Fruit fly (Drosophila melanogaster): ENCODE measurements around the gene Elys.
A peak's percentile ranks its signal among the peaks of the same experiment; 100 is the strongest.

Gene Elys

dm6 chrX:19665684-19666141, 13.6 kb downstream of the Elys start (continued):
- TF ChIP-seq Bteb2 (GFP tag; optimal IDR thresholded peaks at IDR 0.05), result no peak
- TF ChIP-seq tin (GFP tag; optimal IDR thresholded peaks at IDR 0.05), result peak; percentile 7
- no peak for TF ChIP-seq Side (GFP tag; optimal IDR thresholded peaks at IDR 0.05)
- no peak for TF ChIP-seq Optix (GFP tag; IDR thresholded peaks at IDR 0.05)
- peak; percentile 67 for TF ChIP-seq inv (GFP tag; IDR thresholded peaks at IDR 0.05; ENCODE audit: partially characterized antibody)
- TF ChIP-seq CG10462 (GFP tag; optimal IDR thresholded peaks at IDR 0.05), result no peak
- no peak for TF ChIP-seq CG1602 (GFP tag; optimal IDR thresholded peaks at IDR 0.05)
- no peak for TF ChIP-seq dan (GFP tag; IDR thresholded peaks at IDR 0.05)
- no peak for TF ChIP-seq CG12219 (GFP tag; optimal IDR thresholded peaks at IDR 0.05)
- no peak for TF ChIP-seq CG17829 (tag; optimal IDR thresholded peaks at IDR 0.05)
- TF ChIP-seq D19B (GFP tag; optimal IDR thresholded peaks at IDR 0.05), result no peak
- no peak for TF ChIP-seq HmgD (GFP tag; optimal IDR thresholded peaks at IDR 0.05)
- TF ChIP-seq NC2α (GFP tag; optimal IDR thresholded peaks at IDR 0.05), result no peak
- peak; percentile 53; the same call in 1 of the 2 replicates for TF ChIP-seq CG32772 (GFP tag; IDR thresholded peaks at IDR 0.05)
- TF ChIP-seq corto (GFP tag; optimal IDR thresholded peaks at IDR 0.05), result no peak
- no peak for TF ChIP-seq pzg (GFP tag; optimal IDR thresholded peaks at IDR 0.05)
- TF ChIP-seq CG16863 (GFP tag; optimal IDR thresholded peaks at IDR 0.05), result peak; percentile 20
- TF ChIP-seq Ssrp (tag; optimal IDR thresholded peaks at IDR 0.05), result no peak
- no peak for TF ChIP-seq dm (GFP tag; optimal IDR thresholded peaks at IDR 0.05)
- no peak for TF ChIP-seq CG11695 (GFP tag; IDR thresholded peaks at IDR 0.05)
- TF ChIP-seq jigr1 (GFP tag; IDR thresholded peaks at IDR 0.05), result no peak
- no peak for TF ChIP-seq CG12299 (tag; optimal IDR thresholded peaks at IDR 0.05)
- no peak for TF ChIP-seq gcm2 (GFP tag; optimal IDR thresholded peaks at IDR 0.05)
- TF ChIP-seq CG30403 (GFP tag; optimal IDR thresholded peaks at IDR 0.05), result peak; percentile 30
- no peak for TF ChIP-seq PHDP (tag; optimal IDR thresholded peaks at IDR 0.05)
- peak in 1 of 2 experiments; percentile 8 for TF ChIP-seq chif (GFP tag; optimal IDR thresholded peaks at IDR 0.05)
- peak; percentile 42; the same call in 1 of the 2 replicates for TF ChIP-seq CG31224 (GFP tag; IDR thresholded peaks at IDR 0.05)
- TF ChIP-seq twi (tag; optimal IDR thresholded peaks at IDR 0.05), result no peak
- peak; percentile 5 for TF ChIP-seq nmo (GFP tag; optimal IDR thresholded peaks at IDR 0.05)
- no peak for TF ChIP-seq MESR4 (GFP tag; optimal IDR thresholded peaks at IDR 0.05)
- no peak for TF ChIP-seq CkIIα-i1 (GFP tag; IDR thresholded peaks at IDR 0.05)
- TF ChIP-seq z (GFP tag; IDR thresholded peaks at IDR 0.05), result no peak
- TF ChIP-seq CG12236 (GFP tag; optimal IDR thresholded peaks at IDR 0.05), result no peak
- TF ChIP-seq sens (GFP tag), result peak; percentile 75
- peak; percentile 55; the same call in 1 of the 2 replicates for TF ChIP-seq CG4404 (GFP tag; IDR thresholded peaks at IDR 0.05)
- TF ChIP-seq CG3163 (GFP tag; optimal IDR thresholded peaks at IDR 0.05), result no peak
- no peak for TF ChIP-seq gfzf (GFP tag; optimal IDR thresholded peaks at IDR 0.05)
- TF ChIP-seq Stat92E (GFP tag; optimal IDR thresholded peaks at IDR 0.05), result no peak
- no peak for TF ChIP-seq gro (GFP tag; optimal IDR thresholded peaks at IDR 0.05)
- peak; percentile 4 for TF ChIP-seq CG15514 (GFP tag; optimal IDR thresholded peaks at IDR 0.05)
- TF ChIP-seq Max (GFP tag; optimal IDR thresholded peaks at IDR 0.05), result no peak
- no peak for TF ChIP-seq so (GFP tag; IDR thresholded peaks at IDR 0.05)
- TF ChIP-seq jumu (GFP tag; optimal IDR thresholded peaks at IDR 0.05), result peak; percentile 27
- no peak for TF ChIP-seq bigmax (GFP tag; optimal IDR thresholded peaks at IDR 0.05)
- TF ChIP-seq Lhr (GFP tag; optimal IDR thresholded peaks at IDR 0.05), result no peak
- peak; percentile 25 for TF ChIP-seq ind (GFP tag; optimal IDR thresholded peaks at IDR 0.05)
- TF ChIP-seq CG7372 (GFP tag; IDR thresholded peaks at IDR 0.05), result no peak
- peak; percentile 43; the same call in 1 of the 2 replicates for TF ChIP-seq tna (GFP tag; IDR thresholded peaks at IDR 0.05; ENCODE audit: partially characterized antibody)
- no peak for TF ChIP-seq slou (GFP tag; optimal IDR thresholded peaks at IDR 0.05)
- TF ChIP-seq HmgZ (tag; optimal IDR thresholded peaks at IDR 0.05), result peak; percentile 8
- TF ChIP-seq BEAF-32 (GFP tag; optimal IDR thresholded peaks at IDR 0.05), result no peak
- peak; percentile 71 for TF ChIP-seq CG6272 (GFP tag; IDR thresholded peaks at IDR 0.05)

Measured in whole organism, embryonic.